Worm (Caenorhabditis elegans): Measurements from ENCODE around the gene clec-1.

DNA sequence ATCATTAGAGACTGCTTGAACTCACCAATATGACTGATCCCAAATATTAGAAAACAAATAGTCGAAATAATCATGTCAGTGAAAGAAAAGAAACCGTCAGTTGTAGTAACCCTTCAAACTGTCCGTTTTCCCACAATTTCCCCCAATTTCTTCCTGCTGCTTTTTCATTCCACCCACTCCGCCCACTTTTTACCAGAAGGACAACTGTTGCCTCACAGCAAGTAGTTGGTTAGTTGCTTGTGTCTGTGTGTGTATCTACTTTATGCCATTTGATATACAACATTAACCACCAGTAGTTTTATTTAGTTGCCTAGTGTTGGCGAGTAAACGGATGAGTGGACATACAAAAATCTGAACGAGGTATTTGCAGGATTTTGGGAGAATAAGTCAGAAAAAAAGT is 16.6 kb downstream of the clec-1 start, which contains the start of gene K09H11.9:
- TF ChIP-seq T22C8.4 (GFP tag; IDR thresholded peaks at IDR 0.05) (no peak), med-1 (GFP tag; optimal IDR thresholded peaks at IDR 0.05; ENCODE audit: insufficient read depth) (no peak), cog-1 (tag; optimal IDR thresholded peaks at IDR 0.05) (no peak), ztf-23 (GFP tag; IDR thresholded peaks at IDR 0.05) (no peak)

Measured in whole organism, midembryonic.